Fruit fly (Drosophila melanogaster): ENCODE data around the gene CG13599.

CG13599 gene

dm6 chr3R:23931095-23931728 is at the start of gene CG13599, which contains the start of gene Rpt2:
TSS of gene CG13599 (plus strand) at chr3R:23931639.
TSS of gene Rpt2 (minus strand) at chr3R:23931558.
- TF ChIP-seq Fer1 (GFP tag; optimal IDR thresholded peaks at IDR 0.05) = peak; percentile 12
- TF ChIP-seq CG3995 (GFP tag; optimal IDR thresholded peaks at IDR 0.05) = peak; percentile 99
- TF ChIP-seq sima (GFP tag; optimal IDR thresholded peaks at IDR 0.05) = no peak
- peak; percentile 27 for TF ChIP-seq CG17385 (GFP tag; optimal IDR thresholded peaks at IDR 0.05)
- TF ChIP-seq gcm (GFP tag; optimal IDR thresholded peaks at IDR 0.05) = peak; percentile 11
- TF ChIP-seq sens (GFP tag) = peak; percentile 12
- no peak for TF ChIP-seq dysf (GFP tag; IDR thresholded peaks at IDR 0.05)
- TF ChIP-seq Vsx1 (GFP tag; optimal IDR thresholded peaks at IDR 0.05) = no peak
- TF ChIP-seq CG34422 (GFP tag; IDR thresholded peaks at IDR 0.05) = peak; percentile 56; the same call in 1 of the 3 replicates
- TF ChIP-seq HmgZ (tag; optimal IDR thresholded peaks at IDR 0.05) = peak; percentile 69
- 0 out of 3 replicates have a peak, but pooled peaks have one; percentile 20 for TF ChIP-seq CG14860 (GFP tag; IDR thresholded peaks at IDR 0.05; ENCODE audit: partially characterized antibody)
- TF ChIP-seq CG17186 (GFP tag; optimal IDR thresholded peaks at IDR 0.05) = peak; percentile 69
- no peak for TF ChIP-seq psq (GFP tag; optimal IDR thresholded peaks at IDR 0.05)
- peak; percentile 45; the same call in 1 of the 3 replicates for TF ChIP-seq HLH4C (GFP tag; IDR thresholded peaks at IDR 0.05; ENCODE audit: partially characterized antibody)
- TF ChIP-seq Max (GFP tag; optimal IDR thresholded peaks at IDR 0.05) = peak; percentile 32
- TF ChIP-seq CG15601 (tag; optimal IDR thresholded peaks at IDR 0.05) = peak; percentile 48
- no peak for TF ChIP-seq Hmr (GFP tag; optimal IDR thresholded peaks at IDR 0.05)
- TF ChIP-seq CG16813 (GFP tag; IDR thresholded peaks at IDR 0.05; ENCODE audit: partially characterized antibody) = peak; percentile 59
- TF ChIP-seq CG15696 (tag; optimal IDR thresholded peaks at IDR 0.05) = no peak
- peak; percentile 6 for TF ChIP-seq bab2 (GFP tag; optimal IDR thresholded peaks at IDR 0.05)
- peak; percentile 42 for TF ChIP-seq CG30020 (tag; optimal IDR thresholded peaks at IDR 0.05)
- peak; percentile 72 for TF ChIP-seq stwl (tag; optimal IDR thresholded peaks at IDR 0.05)
- TF ChIP-seq CoRest (tag; optimal IDR thresholded peaks at IDR 0.05) = peak; percentile 41
- TF ChIP-seq CG1603 (tag; optimal IDR thresholded peaks at IDR 0.05) = peak; percentile 26
- peak; percentile 66 for TF ChIP-seq CHES-1-like (GFP tag; optimal IDR thresholded peaks at IDR 0.05)
- peak; percentile 50 for TF ChIP-seq CG30403 (GFP tag; optimal IDR thresholded peaks at IDR 0.05)
- TF ChIP-seq toy (GFP tag; IDR thresholded peaks at IDR 0.05) = no peak
- TF ChIP-seq CG33557 (GFP tag; optimal IDR thresholded peaks at IDR 0.05) = peak; percentile 0
- no peak for TF ChIP-seq abd-A (tag; optimal IDR thresholded peaks at IDR 0.05)
- peak; percentile 26 for TF ChIP-seq CG8924 (tag; optimal IDR thresholded peaks at IDR 0.05)
- TF ChIP-seq dan (GFP tag; IDR thresholded peaks at IDR 0.05) = no peak
- TF ChIP-seq Lhr (GFP tag; optimal IDR thresholded peaks at IDR 0.05) = peak; percentile 43
- TF ChIP-seq CG12299 (tag; optimal IDR thresholded peaks at IDR 0.05) = peak; percentile 41
- TF ChIP-seq NfI (GFP tag; optimal IDR thresholded peaks at IDR 0.05) = no peak
- peak; percentile 9 for TF ChIP-seq CG34376 (GFP tag; optimal IDR thresholded peaks at IDR 0.05)
- TF ChIP-seq Xbp1 (GFP tag; optimal IDR thresholded peaks at IDR 0.05) = peak; percentile 22
- TF ChIP-seq sug (tag; optimal IDR thresholded peaks at IDR 0.05) = peak; percentile 19
- no peak for TF ChIP-seq CG14965 (GFP tag; optimal IDR thresholded peaks at IDR 0.05; ENCODE audit: borderline replicate concordance)
- TF ChIP-seq Usf (GFP tag; optimal IDR thresholded peaks at IDR 0.05) = no peak
- TF ChIP-seq kay (GFP tag; optimal IDR thresholded peaks at IDR 0.05) = peak; percentile 49
- no peak for TF ChIP-seq wek (GFP tag; optimal IDR thresholded peaks at IDR 0.05)
- TF ChIP-seq CG12659 (GFP tag; optimal IDR thresholded peaks at IDR 0.05) = peak; percentile 70
- TF ChIP-seq CG33213 (GFP tag; optimal IDR thresholded peaks at IDR 0.05) = peak; percentile 33
- peak; percentile 91 for TF ChIP-seq E2f2 (GFP tag; IDR thresholded peaks at IDR 0.05)
- TF ChIP-seq pzg (GFP tag; optimal IDR thresholded peaks at IDR 0.05) = peak; percentile 87
- TF ChIP-seq nerfin-1 (tag; optimal IDR thresholded peaks at IDR 0.05) = peak; percentile 5
- TF ChIP-seq CG13624 (GFP tag; optimal IDR thresholded peaks at IDR 0.05) = peak; percentile 47
- TF ChIP-seq so (GFP tag; IDR thresholded peaks at IDR 0.05) = no peak
